Comparison of ENCODE assay signal across 3 fruit fly cellular contexts in the genomic region with DNA sequence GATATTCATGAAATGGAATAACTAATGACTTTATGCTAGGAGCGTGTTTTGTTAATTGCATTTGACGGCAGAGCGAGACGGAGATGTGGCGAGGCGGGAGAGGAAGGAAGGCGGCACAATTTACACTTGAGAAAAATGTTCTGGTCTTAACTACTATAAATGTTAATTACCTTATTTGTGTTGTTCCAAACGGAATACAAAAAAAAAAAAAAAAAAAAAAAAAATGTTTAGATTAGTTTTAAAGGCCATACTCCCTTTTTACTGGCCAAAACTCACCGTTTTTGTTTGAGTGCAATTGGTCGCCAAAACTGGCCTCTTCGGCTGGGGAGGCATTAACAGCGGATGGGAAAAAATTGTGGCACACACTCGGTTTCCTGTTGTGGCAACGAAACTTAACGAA.
A peak's percentile ranks its signal among the peaks of the same experiment; 100 is the strongest.
TF ChIP-seq lines count a peak whose summit lies in the region.

No protein-coding gene starts in this region.

- no peak for TF ChIP-seq CTCF in whole organism, embryonic (GFP tag; optimal IDR thresholded peaks at IDR 0.05; lab: Kevin White, UChicago)

TF ChIP-seq in whole organism, embryonic, 481 proteins besides CTCF, POLR2A, EP300 and RAD21 (continues in another document):
- no peak for TF ChIP-seq gsb (GFP tag; IDR thresholded peaks at IDR 0.05; lab: Robert Waterston, UW)
- TF ChIP-seq ranshi (GFP tag; IDR thresholded peaks at IDR 0.05; lab: Robert Waterston, UW): no peak
- TF ChIP-seq CG1647 (GFP tag; optimal IDR thresholded peaks at IDR 0.05; lab: Kevin White, UChicago): no peak
- TF ChIP-seq CG16779 (GFP tag; IDR thresholded peaks at IDR 0.05; lab: Robert Waterston, UW): no peak
- TF ChIP-seq CG1529 (GFP tag; optimal IDR thresholded peaks at IDR 0.05; lab: Kevin White, UChicago): no peak
- TF ChIP-seq CG6683 (GFP tag; optimal IDR thresholded peaks at IDR 0.05; lab: Kevin White, UChicago): no peak
- no peak for TF ChIP-seq sd (tag; optimal IDR thresholded peaks at IDR 0.05; lab: Kevin White, UChicago)
- no peak for TF ChIP-seq stc (GFP tag; IDR thresholded peaks at IDR 0.05; lab: Robert Waterston, UW)
- no peak for TF ChIP-seq CG9817 (tag; optimal IDR thresholded peaks at IDR 0.05; lab: Kevin White, UChicago)
- TF ChIP-seq Dbx (GFP tag; IDR thresholded peaks at IDR 0.05; lab: Robert Waterston, UW): no peak
- no peak for TF ChIP-seq HHEX (GFP tag; optimal IDR thresholded peaks at IDR 0.05; lab: Kevin White, UChicago)
- TF ChIP-seq CG7839 (tag; optimal IDR thresholded peaks at IDR 0.05; lab: Kevin White, UChicago): peak; percentile 23
- peak; percentile 19 for TF ChIP-seq CG18599 (GFP tag; optimal IDR thresholded peaks at IDR 0.05; lab: Kevin White, UChicago)
- TF ChIP-seq CG12942 (GFP tag; optimal IDR thresholded peaks at IDR 0.05; lab: Kevin White, UChicago): no peak
- TF ChIP-seq Rfx (GFP tag; IDR thresholded peaks at IDR 0.05; lab: Robert Waterston, UW): peak; percentile 53
- no peak for TF ChIP-seq CG10267 (tag; optimal IDR thresholded peaks at IDR 0.05; lab: Kevin White, UChicago)
- TF ChIP-seq az2 (GFP tag; optimal IDR thresholded peaks at IDR 0.05; lab: Kevin White, UChicago): no peak
- no peak for TF ChIP-seq slou (GFP tag; optimal IDR thresholded peaks at IDR 0.05; lab: Kevin White, UChicago)
- TF ChIP-seq CG11398 (GFP tag; optimal IDR thresholded peaks at IDR 0.05; lab: Kevin White, UChicago): no peak
- TF ChIP-seq CG12299 (tag; optimal IDR thresholded peaks at IDR 0.05; lab: Kevin White, UChicago): no peak
- TF ChIP-seq Dek (tag; optimal IDR thresholded peaks at IDR 0.05; lab: Kevin White, UChicago): no peak
- no peak for TF ChIP-seq CG7372 (GFP tag; IDR thresholded peaks at IDR 0.05; lab: Robert Waterston, UW)
- no peak for TF ChIP-seq cato (GFP tag; optimal IDR thresholded peaks at IDR 0.05; lab: Kevin White, UChicago; ENCODE audit: borderline replicate concordance)
- no peak for TF ChIP-seq wor (GFP tag; IDR thresholded peaks at IDR 0.05; lab: Robert Waterston, UW)
- TF ChIP-seq Dip2 (GFP tag; IDR thresholded peaks at IDR 0.05; lab: Robert Waterston, UW): no peak
- no peak for TF ChIP-seq gsb-n (tag; optimal IDR thresholded peaks at IDR 0.05; lab: Kevin White, UChicago)
- no peak for TF ChIP-seq Lpt (GFP tag; optimal IDR thresholded peaks at IDR 0.05; lab: Kevin White, UChicago)
- no peak for TF ChIP-seq CG31224 (GFP tag; IDR thresholded peaks at IDR 0.05; lab: Robert Waterston, UW)
- no peak for TF ChIP-seq CG13287 (GFP tag; IDR thresholded peaks at IDR 0.05; lab: Robert Waterston, UW; ENCODE audit: partially characterized antibody)
- TF ChIP-seq dysf (GFP tag; IDR thresholded peaks at IDR 0.05; lab: Robert Waterston, UW): no peak
- no peak for TF ChIP-seq Kr (GFP tag; optimal IDR thresholded peaks at IDR 0.05; lab: Kevin White, UChicago)

TF ChIP-seq in whole organism, prepupa, 60 proteins besides CTCF, POLR2A, EP300 and RAD21:
- no peak for TF ChIP-seq topi (GFP tag; optimal IDR thresholded peaks at IDR 0.05; lab: Kevin White, UChicago)
- peak; percentile 21 for TF ChIP-seq pdm3 (GFP tag; optimal IDR thresholded peaks at IDR 0.05; lab: Kevin White, UChicago)
- TF ChIP-seq CG10631 (GFP tag; optimal IDR thresholded peaks at IDR 0.05; lab: Kevin White, UChicago): peak; percentile 24
- no peak for TF ChIP-seq Eip75B (GFP tag; optimal IDR thresholded peaks at IDR 0.05; lab: Kevin White, UChicago)
- TF ChIP-seq CG8119 (GFP tag; IDR thresholded peaks at IDR 0.05; lab: Robert Waterston, UW): peak; percentile 71
- TF ChIP-seq CG6276 (GFP tag; optimal IDR thresholded peaks at IDR 0.05; lab: Kevin White, UChicago): peak; percentile 6
- TF ChIP-seq svp (GFP tag; lab: Kevin White, UChicago): peak; percentile 68
- TF ChIP-seq achi (GFP tag; optimal IDR thresholded peaks at IDR 0.05; lab: Kevin White, UChicago): peak; percentile 0
- TF ChIP-seq Hr4 (GFP tag; optimal IDR thresholded peaks at IDR 0.05; lab: Kevin White, UChicago): peak; percentile 69
- TF ChIP-seq CG15336 (GFP tag; IDR thresholded peaks at IDR 0.05; lab: Robert Waterston, UW): peak; percentile 64
- no peak for TF ChIP-seq Sox14 (GFP tag; optimal IDR thresholded peaks at IDR 0.05; lab: Kevin White, UChicago)
- TF ChIP-seq salr (GFP tag; optimal IDR thresholded peaks at IDR 0.05; lab: Kevin White, UChicago): peak in 1 of 2 experiments; percentile 1
- TF ChIP-seq Gug (GFP tag; IDR thresholded peaks at IDR 0.05; lab: Robert Waterston, UW): peak; percentile 56
- no peak for TF ChIP-seq fd59A (GFP tag; optimal IDR thresholded peaks at IDR 0.05; lab: Kevin White, UChicago)
- TF ChIP-seq eg (GFP tag; IDR thresholded peaks at IDR 0.05; lab: Robert Waterston, UW): peak; percentile 66; the same call in 2 of the 3 replicates
- TF ChIP-seq CG6163 (GFP tag; IDR thresholded peaks at IDR 0.05; lab: Robert Waterston, UW): peak; percentile 55; the same call in 2 of the 3 replicates
- TF ChIP-seq Eip93F (GFP tag; optimal IDR thresholded peaks at IDR 0.05; lab: Kevin White, UChicago): no peak
- peak; percentile 39 for TF ChIP-seq Lpt (GFP tag; optimal IDR thresholded peaks at IDR 0.05; lab: Kevin White, UChicago)
- TF ChIP-seq CG9139 (GFP tag; optimal IDR thresholded peaks at IDR 0.05; lab: Kevin White, UChicago): no peak
- TF ChIP-seq CG32006 (GFP tag; optimal IDR thresholded peaks at IDR 0.05; lab: Kevin White, UChicago): peak; percentile 60
- peak; percentile 13 for TF ChIP-seq CG3919 (GFP tag; optimal IDR thresholded peaks at IDR 0.05; lab: Kevin White, UChicago)
- peak; percentile 69 for TF ChIP-seq Eip78C (GFP tag; lab: Kevin White, UChicago)

TF ChIP-seq in whole organism, pupa, 21 proteins besides CTCF, POLR2A, EP300 and RAD21:
- no peak for TF ChIP-seq CG10348 (GFP tag; IDR thresholded peaks at IDR 0.05; lab: Robert Waterston, UW)
- peak; percentile 0 for TF ChIP-seq CG8301 (tag; optimal IDR thresholded peaks at IDR 0.05; lab: Kevin White, UChicago)
- peak; percentile 25; the same call in 1 of the 3 replicates for TF ChIP-seq CG4496 (GFP tag; IDR thresholded peaks at IDR 0.05; lab: Robert Waterston, UW)
- TF ChIP-seq Ets98B (GFP tag; IDR thresholded peaks at IDR 0.05; lab: Robert Waterston, UW): peak; percentile 51
- no peak for TF ChIP-seq Pif1B (GFP tag; optimal IDR thresholded peaks at IDR 0.05; lab: Kevin White, UChicago)
- 0 out of 2 replicates have a peak, but pooled peaks have one; percentile 24 for TF ChIP-seq CG32121 (GFP tag; IDR thresholded peaks at IDR 0.05; lab: Robert Waterston, UW)
- TF ChIP-seq CG15710 (tag; optimal IDR thresholded peaks at IDR 0.05; lab: Kevin White, UChicago): no peak
- peak; percentile 57; the same call in 1 of the 3 replicates for TF ChIP-seq fd96Ca (GFP tag; IDR thresholded peaks at IDR 0.05; lab: Robert Waterston, UW)

Comparison
In these comparisons a context has a peak if more than half of its experiments do, and no peak if none do; other contexts are left out.
1. Of the 7 proteins assayed by ChIP-seq in both whole organism, embryonic and whole organism, prepupa: peak only in whole organism, embryonic: Sox102F; only in whole organism, prepupa: Gug and Lpt; in both: none; in neither: 4.